ENCODE assay signal across 6 worm cellular contexts in the genomic region with DNA sequence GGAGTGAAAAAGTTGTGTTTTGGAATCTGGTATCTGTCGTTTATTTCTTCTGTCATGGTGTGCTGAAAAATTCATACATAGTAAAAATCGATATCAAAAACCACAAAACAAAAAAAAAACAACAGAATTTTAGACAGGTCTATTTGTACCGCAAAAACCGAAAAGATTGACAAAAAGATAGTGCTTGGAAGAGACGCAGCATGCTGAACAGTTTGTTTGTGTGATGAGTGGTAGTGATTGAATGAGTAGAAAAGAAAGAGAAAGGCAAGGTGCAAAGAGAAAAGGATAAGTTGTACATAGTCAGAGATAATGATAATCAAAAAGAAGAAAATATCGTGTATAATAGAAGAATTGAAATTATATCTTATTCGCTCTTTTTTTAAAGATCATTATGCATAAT.
TF ChIP-seq lines count a peak whose summit lies in the region.

TSS of gene Y7A5A.2 (minus strand) at position 62 of the 400 bp plus-strand sequence.

TF ChIP-seq in whole organism, L1 larva, 84 proteins besides CTCF, POLR2A, EP300 and RAD21 (continues in another document):
- no peak for TF ChIP-seq unc-30 (tag; optimal IDR thresholded peaks at IDR 0.05; lab: Kevin White, UChicago)
- no peak for TF ChIP-seq hpl-2 (GFP tag; optimal IDR thresholded peaks at IDR 0.05; lab: Kevin White, UChicago)
- no peak for TF ChIP-seq ceh-82 (tag; optimal IDR thresholded peaks at IDR 0.05; lab: Kevin White, UChicago)
- no peak for TF ChIP-seq mep-1 (tag; optimal IDR thresholded peaks at IDR 0.05; lab: Kevin White, UChicago)
- no peak for TF ChIP-seq alr-1 (tag; optimal IDR thresholded peaks at IDR 0.05; lab: Kevin White, UChicago; ENCODE audit: borderline replicate concordance)
- TF ChIP-seq sox-4 (tag; optimal IDR thresholded peaks at IDR 0.05; lab: Kevin White, UChicago), result no peak
- TF ChIP-seq isw-1 (GFP tag; IDR thresholded peaks at IDR 0.05; lab: Robert Waterston, UW), result no peak
- TF ChIP-seq hlh-4 (tag; optimal IDR thresholded peaks at IDR 0.05; lab: Kevin White, UChicago), result no peak
- TF ChIP-seq egl-27 (tag; optimal IDR thresholded peaks at IDR 0.05; lab: Kevin White, UChicago), result no peak
- no peak for TF ChIP-seq efl-1 (optimal IDR thresholded peaks at IDR 0.05; lab: Kevin White, UChicago)
- TF ChIP-seq efl-1 (GFP tag; optimal IDR thresholded peaks at IDR 0.05 in 1 of 2; lab: Kevin White, UChicago), result no peak
- peak; percentile 14 for TF ChIP-seq rnt-1 (tag; optimal IDR thresholded peaks at IDR 0.05; lab: Kevin White, UChicago)
- TF ChIP-seq nhr-12 (tag; optimal IDR thresholded peaks at IDR 0.05; lab: Kevin White, UChicago), result no peak
- TF ChIP-seq blmp-1 (tag; optimal IDR thresholded peaks at IDR 0.05; lab: Kevin White, UChicago), result peak; percentile 87
- peak; percentile 5 for TF ChIP-seq unc-130 (tag; optimal IDR thresholded peaks at IDR 0.05; lab: Kevin White, UChicago)

TF ChIP-seq in whole organism, L2 larva, 48 proteins besides CTCF, POLR2A, EP300 and RAD21 (continues in another document):
- no peak for TF ChIP-seq Y55F3AM.14 (GFP tag; optimal IDR thresholded peaks at IDR 0.05; lab: Kevin White, UChicago)
- TF ChIP-seq sem-4 (tag; optimal IDR thresholded peaks at IDR 0.05; lab: Kevin White, UChicago), result no peak
- TF ChIP-seq dmd-4 (tag; optimal IDR thresholded peaks at IDR 0.05; lab: Kevin White, UChicago), result no peak
- TF ChIP-seq sma-9 (GFP tag; optimal IDR thresholded peaks at IDR 0.05; lab: Kevin White, UChicago), result peak; percentile 12
- TF ChIP-seq sma-9 (tag; optimal IDR thresholded peaks at IDR 0.05; lab: Kevin White, UChicago), result no peak
- no peak for TF ChIP-seq ama-1 (optimal IDR thresholded peaks at IDR 0.05; lab: Kevin White, UChicago)
- TF ChIP-seq egl-27 (tag; optimal IDR thresholded peaks at IDR 0.05; lab: Kevin White, UChicago), result no peak
- TF ChIP-seq skn-1 (tag; optimal IDR thresholded peaks at IDR 0.05; lab: Kevin White, UChicago), result no peak
- no peak for TF ChIP-seq ceh-82 (tag; optimal IDR thresholded peaks at IDR 0.05; lab: Kevin White, UChicago)
- TF ChIP-seq snpc-4 (tag; optimal IDR thresholded peaks at IDR 0.05; lab: Kevin White, UChicago), result no peak
- peak; percentile 54 for TF ChIP-seq blmp-1 (tag; optimal IDR thresholded peaks at IDR 0.05; lab: Kevin White, UChicago; ENCODE audit: insufficient read depth)
- TF ChIP-seq lsy-2 (tag; optimal IDR thresholded peaks at IDR 0.05; lab: Kevin White, UChicago), result no peak
- no peak for TF ChIP-seq nhr-12 (tag; optimal IDR thresholded peaks at IDR 0.05; lab: Kevin White, UChicago)
- TF ChIP-seq nhr-77 (tag; optimal IDR thresholded peaks at IDR 0.05; lab: Kevin White, UChicago), result no peak
- no peak for TF ChIP-seq mbf-1 (tag; optimal IDR thresholded peaks at IDR 0.05; lab: Kevin White, UChicago)

TF ChIP-seq in whole organism, L3 larva, 47 proteins besides CTCF, POLR2A, EP300 and RAD21:
- no peak for TF ChIP-seq ztf-4 (tag; optimal IDR thresholded peaks at IDR 0.05; lab: Kevin White, UChicago)
- TF ChIP-seq ceh-28 (tag; optimal IDR thresholded peaks at IDR 0.05; lab: Kevin White, UChicago), result peak; percentile 6

TF ChIP-seq in whole organism, L4 larva, 104 proteins besides CTCF, POLR2A, EP300 and RAD21:
- no peak for TF ChIP-seq daf-12 (tag; optimal IDR thresholded peaks at IDR 0.05; lab: Kevin White, UChicago)
- peak in 1 of 2 experiments; percentile 97 for TF ChIP-seq unc-62 (GFP tag; optimal IDR thresholded peaks at IDR 0.05 in 1 of 2; lab: Kevin White, UChicago)
- TF ChIP-seq unc-62 (tag; optimal IDR thresholded peaks at IDR 0.05; lab: Kevin White, UChicago), result no peak
- no peak for TF ChIP-seq snpc-4 (tag; optimal IDR thresholded peaks at IDR 0.05; lab: Kevin White, UChicago)
- no peak for TF ChIP-seq unc-39 (tag; optimal IDR thresholded peaks at IDR 0.05; lab: Kevin White, UChicago)
- TF ChIP-seq daf-16 (GFP tag; optimal IDR thresholded peaks at IDR 0.05; lab: Kevin White, UChicago), result no peak
- TF ChIP-seq daf-16 (tag; optimal IDR thresholded peaks at IDR 0.05; lab: Kevin White, UChicago), result peak; percentile 53
- no peak for TF ChIP-seq dmd-9 (GFP tag; IDR thresholded peaks at IDR 0.05; lab: Robert Waterston, UW)
- peak; percentile 38 for TF ChIP-seq dve-1 (tag; optimal IDR thresholded peaks at IDR 0.05; lab: Kevin White, UChicago; ENCODE audit: insufficient read depth)
- peak; percentile 9 for TF ChIP-seq nhr-28 (tag; optimal IDR thresholded peaks at IDR 0.05; lab: Kevin White, UChicago)

TF ChIP-seq in whole organism, mixed stage, embryonic, 35 proteins besides CTCF, POLR2A, EP300 and RAD21:
- TF ChIP-seq blmp-1 (tag; optimal IDR thresholded peaks at IDR 0.05; lab: Kevin White, UChicago) (peak; percentile 40), unc-120 (tag; optimal IDR thresholded peaks at IDR 0.05; lab: Kevin White, UChicago; ENCODE audit: poor library complexity, severe bottlenecking) (no peak)

TF ChIP-seq in whole organism, young adult, 124 proteins besides CTCF, POLR2A, EP300 and RAD21:
- TF ChIP-seq hmg-1.2 (GFP tag; IDR thresholded peaks at IDR 0.05; lab: Robert Waterston, UW) (peak; percentile 19; the same call in 1 of the 2 replicates), madf-6 (GFP tag; IDR thresholded peaks at IDR 0.05; lab: Robert Waterston, UW) (no peak)
